Worm (Caenorhabditis elegans) whole organism, young adult: Measurements from ENCODE around the gene cyp-43A1.
A peak's percentile ranks its signal among the peaks of the same experiment; 100 is the strongest.

Experiments
- B0019.2 ChIP-seq: fragments of 200-800 bp; sonication (Bioruptor generic); conservative IDR thresholded peaks from 2 replicates; pipeline ENCODE4 v1.3.6; 2022; ENCODE audit warnings: missing genetic modification reagents, missing genetic modification characterization, missing compliant biosample characterization
- B0336.3 ChIP-seq: fragments of 200-800 bp; sonication (Bioruptor generic); IDR thresholded peaks from 2 replicates; pipeline ENCODE4 v1.3.6; 2022; ENCODE audit warnings: missing genetic modification characterization, missing compliant biosample characterization
- F10E7.11 ChIP-seq: sonication (generic microtip); optimal IDR thresholded peaks from 2 replicates; lab custom pipeline; 2017; ENCODE audit warnings: mild to moderate bottlenecking, missing genetic modification characterization, moderate library complexity, missing compliant biosample characterization
- F55B11.4 ChIP-seq: sonication (generic microtip); optimal IDR thresholded peaks from 2 replicates; lab custom pipeline; 2016; ENCODE audit warnings: missing compliant biosample characterization, missing genetic modification characterization, borderline replicate concordance; ENCODE audit not compliant: insufficient read depth
- F57C9.4 ChIP-seq: sonication (generic microtip); optimal IDR thresholded peaks from 2 replicates; lab custom pipeline; 2017; ENCODE audit warnings: mild to moderate bottlenecking, missing genetic modification characterization, missing compliant biosample characterization
- K11D2.4 ChIP-seq: fragments of 200-800 bp; sonication (Bioruptor generic); IDR thresholded peaks from 2 replicates; pipeline ENCODE4 v1.3.6; 2022; ENCODE audit warnings: missing genetic modification reagents, missing genetic modification characterization, missing compliant biosample characterization
- T26A5.8 ChIP-seq: sonication (generic microtip); optimal IDR thresholded peaks from 2 replicates; lab custom pipeline; 2016; ENCODE audit warnings: missing genetic modification characterization, missing compliant biosample characterization
- Y67H2A.10 ChIP-seq: fragments of 200-800 bp; sonication (Bioruptor generic); conservative IDR thresholded peaks from 2 replicates; pipeline ENCODE4 v1.3.6; 2022; ENCODE audit warnings: missing genetic modification reagents, missing genetic modification characterization, missing compliant biosample characterization
- Y95B8A.8 ChIP-seq: fragments of 200-800 bp; sonication (Bioruptor generic); IDR thresholded peaks from 2 replicates; pipeline ENCODE4 v1.3.6; 2022; ENCODE audit warnings: missing genetic modification reagents, missing genetic modification characterization, missing compliant biosample characterization
- akir-1 ChIP-seq: fragments of 200-800 bp; sonication (Bioruptor generic); optimal IDR thresholded peaks from 2 replicates; lab custom pipeline; 2018; ENCODE audit warnings: mild to moderate bottlenecking, missing genetic modification characterization, moderate library complexity, missing compliant biosample characterization
- ama-1 ChIP-seq, 3 experiments: fragments of 150-350 bp in 1 of 3; sonication (generic microtip) in 2 of 3; optimal IDR thresholded peaks; 2 replicates each; lab custom pipeline; 2014 to 2018; ENCODE audit warnings: missing biosample characterization in 2 of 3, missing genetic modification characterization in 2 of 3, missing genetic modification reagents in 2 of 3
- aptf-2 ChIP-seq: fragments of 200-800 bp; sonication (Bioruptor generic); conservative IDR thresholded peaks from 2 replicates; pipeline ENCODE4 v1.3.6; 2022; ENCODE audit warnings: missing genetic modification reagents, missing genetic modification characterization, missing compliant biosample characterization
- atf-7 ChIP-seq: sonication (generic microtip); optimal IDR thresholded peaks from 2 replicates; lab custom pipeline; 2017; ENCODE audit warnings: mild to moderate bottlenecking, missing genetic modification characterization, missing compliant biosample characterization
- ccch-3 ChIP-seq: fragments of 200-800 bp; sonication (Bioruptor generic); optimal IDR thresholded peaks from 2 replicates; lab custom pipeline; 2018; ENCODE audit warnings: mild to moderate bottlenecking, missing genetic modification characterization, missing compliant biosample characterization
- ceh-100 ChIP-seq: fragments of 200-800 bp; sonication (Bioruptor generic); IDR thresholded peaks from 2 replicates; pipeline ENCODE4 v1.3.6; 2022; ENCODE audit warnings: missing genetic modification reagents, missing genetic modification characterization, missing compliant biosample characterization
- ceh-79 ChIP-seq: sonication (generic microtip); optimal IDR thresholded peaks from 2 replicates; lab custom pipeline; 2017; ENCODE audit warnings: mild to moderate bottlenecking, missing genetic modification characterization, missing compliant biosample characterization
- ceh-91 ChIP-seq: fragments of 200-800 bp; sonication (Bioruptor generic); IDR thresholded peaks from 2 replicates; pipeline ENCODE4 v1.3.6; 2022; ENCODE audit warnings: missing genetic modification reagents, missing genetic modification characterization, missing compliant biosample characterization
- die-1 ChIP-seq: sonication (generic microtip); optimal IDR thresholded peaks from 2 replicates; lab custom pipeline; 2016; ENCODE audit warnings: missing genotype, mild to moderate bottlenecking, missing genetic modification characterization, missing compliant biosample characterization
- dpl-1 ChIP-seq: fragments of 150-350 bp; optimal IDR thresholded peaks from 2 replicates; lab custom pipeline; 2014; ENCODE audit warnings: missing biosample characterization, missing genetic modification reagents, missing genetic modification characterization
- egl-18 ChIP-seq: fragments of 200-800 bp; sonication (Bioruptor generic); IDR thresholded peaks from 2 replicates; pipeline ENCODE4 v1.3.6; 2022; ENCODE audit warnings: missing genetic modification reagents, missing genetic modification characterization, missing compliant biosample characterization
- egrh-3 ChIP-seq: fragments of 200-800 bp; sonication (Bioruptor generic); IDR thresholded peaks from 2 replicates; pipeline ENCODE4 v1.3.6; 2022; ENCODE audit warnings: missing genetic modification reagents, missing genetic modification characterization, missing compliant biosample characterization
- fkh-3 ChIP-seq: sonication (generic microtip); optimal IDR thresholded peaks from 2 replicates; lab custom pipeline; 2016; ENCODE audit warnings: mild to moderate bottlenecking, missing genetic modification characterization, missing compliant biosample characterization
- gei-17 ChIP-seq: fragments of 200-800 bp; sonication (Bioruptor generic); optimal IDR thresholded peaks from 2 replicates; lab custom pipeline; 2018; ENCODE audit warnings: mild to moderate bottlenecking, missing genetic modification characterization, missing compliant biosample characterization
- hmg-1.2 ChIP-seq: fragments of 200-800 bp; sonication (Bioruptor generic); IDR thresholded peaks from 2 replicates; pipeline ENCODE4 v1.3.6; 2022; ENCODE audit warnings: missing genetic modification reagents, missing genetic modification characterization, missing compliant biosample characterization
- hsf-1 ChIP-seq: fragments of 200-800 bp; sonication (Bioruptor generic); IDR thresholded peaks from 2 replicates; pipeline ENCODE4 v1.3.6; 2022; ENCODE audit warnings: missing genetic modification reagents, missing genetic modification characterization, missing compliant biosample characterization
- lag-1 ChIP-seq: fragments of 200-800 bp; sonication (Bioruptor generic); IDR thresholded peaks from 2 replicates; pipeline ENCODE4 v1.3.6; 2022; ENCODE audit warnings: missing genetic modification reagents, missing genetic modification characterization, missing compliant biosample characterization
- lin-35 ChIP-seq, 3 experiments: fragments of 150-350 bp in 2 of 3; sonication (generic microtip) in 1 of 3; optimal IDR thresholded peaks; 2 replicates each; lab custom pipeline; 2014 to 2018; ENCODE audit warnings: missing biosample characterization in 3 of 3, missing genetic modification characterization in 3 of 3, missing genetic modification reagents in 3 of 3
- lin-40 ChIP-seq: sonication (generic microtip); optimal IDR thresholded peaks from 2 replicates; lab custom pipeline; 2016; ENCODE audit warnings: missing genetic modification characterization, mild to moderate bottlenecking, missing compliant biosample characterization, missing genotype, missing genetic modification reagents
- lsl-1 ChIP-seq: fragments of 200-800 bp; sonication (Bioruptor generic); optimal IDR thresholded peaks from 2 replicates; lab custom pipeline; 2018; ENCODE audit warnings: mild to moderate bottlenecking, missing genetic modification characterization, moderate library complexity, missing compliant biosample characterization
- lsy-27 ChIP-seq: sonication (generic microtip); optimal IDR thresholded peaks from 2 replicates; lab custom pipeline; 2017; ENCODE audit warnings: missing genetic modification characterization, mild to moderate bottlenecking, missing compliant biosample characterization, antibody characterized with exemption, missing genotype, borderline replicate concordance; ENCODE audit not compliant: insufficient read depth
- madf-3 ChIP-seq: fragments of 200-800 bp; sonication (Bioruptor generic); IDR thresholded peaks from 2 replicates; pipeline ENCODE4 v1.3.6; 2022; ENCODE audit warnings: missing genetic modification reagents, missing genetic modification characterization, missing compliant biosample characterization
- madf-6 ChIP-seq: fragments of 200-800 bp; sonication (Bioruptor generic); IDR thresholded peaks from 2 replicates; pipeline ENCODE4 v1.3.6; 2022; ENCODE audit warnings: missing genetic modification reagents, missing genetic modification characterization, missing compliant biosample characterization
- mcd-1 ChIP-seq: fragments of 200-800 bp; sonication (Bioruptor generic); IDR thresholded peaks from 2 replicates; pipeline ENCODE4 v1.3.6; 2022; ENCODE audit warnings: missing genetic modification reagents, missing genetic modification characterization, missing compliant biosample characterization
- nfya-1 ChIP-seq: sonication (generic microtip); optimal IDR thresholded peaks from 2 replicates; lab custom pipeline; 2017; ENCODE audit warnings: antibody characterized with exemption, missing compliant biosample characterization, missing genetic modification characterization, borderline replicate concordance; ENCODE audit not compliant: insufficient read depth
- nfya-2 ChIP-seq: fragments of 200-800 bp; sonication (Bioruptor generic); IDR thresholded peaks from 2 replicates; pipeline ENCODE4 v1.3.6; 2022; ENCODE audit warnings: missing genetic modification reagents, missing genetic modification characterization, missing compliant biosample characterization
- nfyb-1 ChIP-seq: fragments of 200-800 bp; sonication (Bioruptor generic); IDR thresholded peaks from 2 replicates; pipeline ENCODE4 v1.3.6; 2022; ENCODE audit warnings: missing genetic modification reagents, missing genetic modification characterization, missing compliant biosample characterization
- nhr-120 ChIP-seq: fragments of 200-800 bp; sonication (Bioruptor generic); IDR thresholded peaks from 2 replicates; pipeline ENCODE4 v1.3.6; 2022; ENCODE audit warnings: missing genetic modification characterization, missing compliant biosample characterization
- nhr-179 ChIP-seq: sonication (generic microtip); optimal IDR thresholded peaks from 2 replicates; lab custom pipeline; 2016; ENCODE audit warnings: mild to moderate bottlenecking, missing genetic modification characterization, missing compliant biosample characterization
- nhr-80 ChIP-seq: sonication (generic microtip); optimal IDR thresholded peaks from 2 replicates; lab custom pipeline; 2016; ENCODE audit warnings: missing genetic modification characterization, missing compliant biosample characterization
- pbrm-1 ChIP-seq: fragments of 200-800 bp; sonication (Bioruptor generic); IDR thresholded peaks from 2 replicates; pipeline ENCODE4 v1.3.6; 2022; ENCODE audit warnings: missing genetic modification reagents, missing genetic modification characterization, missing compliant biosample characterization
- pha-4 ChIP-seq: fragments of 150-350 bp; sonication (generic microtip); optimal IDR thresholded peaks from 2 replicates; lab custom pipeline; 2014; ENCODE audit warnings: missing biosample characterization, missing genetic modification reagents, missing genetic modification characterization
- rcor-1 ChIP-seq: fragments of 200-800 bp; sonication (Bioruptor generic); IDR thresholded peaks from 2 replicates; pipeline ENCODE4 v1.3.6; 2022; ENCODE audit warnings: missing genetic modification reagents, missing genetic modification characterization, missing compliant biosample characterization
- repo-1 ChIP-seq: sonication (generic microtip); optimal IDR thresholded peaks from 2 replicates; lab custom pipeline; 2017; ENCODE audit warnings: mild to moderate bottlenecking, missing genetic modification characterization, missing compliant biosample characterization
- rpc-1 ChIP-seq, 2 experiments: fragments of 150-350 bp in 1 of 2; sonication (generic microtip) in 1 of 2; optimal IDR thresholded peaks; 2 replicates each; lab custom pipeline; 2014 to 2018; ENCODE audit warnings: missing biosample characterization in 1 of 2, missing genetic modification characterization in 1 of 2, missing genetic modification reagents in 1 of 2, missing genotype in 1 of 2
- sdz-38 ChIP-seq: sonication (generic microtip); optimal IDR thresholded peaks from 2 replicates; lab custom pipeline; 2016; ENCODE audit warnings: missing genotype, missing genetic modification characterization, missing compliant biosample characterization
- tbp1 ChIP-seq: fragments of 200-800 bp; sonication (Bioruptor generic); optimal IDR thresholded peaks from 2 replicates; lab custom pipeline; 2018; ENCODE audit warnings: mild to moderate bottlenecking, missing genetic modification characterization, missing compliant biosample characterization
- tlf-1 ChIP-seq: fragments of 200-800 bp; sonication (Bioruptor generic); optimal IDR thresholded peaks from 2 replicates; lab custom pipeline; 2018; ENCODE audit warnings: mild to moderate bottlenecking, missing genetic modification characterization, missing compliant biosample characterization
- zfh-2 ChIP-seq: fragments of 200-800 bp; sonication (Bioruptor generic); conservative IDR thresholded peaks from 2 replicates; pipeline ENCODE4 v1.3.6; 2022; ENCODE audit warnings: missing genetic modification reagents, missing genetic modification characterization, missing compliant biosample characterization

Gene cyp-43A1

DNA sequence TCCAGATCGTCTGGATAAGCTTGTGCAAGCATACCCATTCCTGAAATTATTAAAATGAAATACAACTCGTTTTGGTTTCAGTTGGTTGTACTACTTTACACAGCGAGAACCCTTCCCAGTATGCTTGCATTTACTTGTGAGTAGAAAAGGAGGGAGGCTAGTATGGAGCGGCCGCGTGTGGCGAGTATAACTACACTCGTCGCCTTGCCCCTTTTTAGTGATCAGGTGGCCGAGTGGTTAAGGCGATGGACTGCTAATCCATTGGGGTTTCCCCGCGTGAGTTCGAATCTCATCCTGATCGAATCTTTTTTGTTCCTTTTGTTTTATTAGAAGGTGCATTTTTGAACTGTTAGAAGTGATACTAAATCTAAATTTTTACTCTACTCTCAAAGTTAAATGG is 6.5 kb upstream of the cyp-43A1 start:
- TF ChIP-seq ccch-3 (GFP tag; lab: Kevin White, UChicago) (no peak), gei-17 (GFP tag; lab: Kevin White, UChicago) (peak; percentile 36), lin-35 (GFP tag; optimal IDR thresholded peaks at IDR 0.05; lab: Kevin White, UChicago) (no peak), hsf-1 (GFP tag; lab: Robert Waterston, UW) (0 out of 2 replicates have a peak, but pooled peaks have one; percentile 31), Y95B8A.8 (GFP tag; lab: Robert Waterston, UW) (peak; percentile 48; the same call in 1 of the 2 replicates), mcd-1 (GFP tag; lab: Robert Waterston, UW) (peak; percentile 69), F10E7.11 (peak; percentile 66), die-1 (tag; lab: Kevin White, UChicago) (peak; percentile 93), ceh-79 (no peak), egl-18 (peak; percentile 35; the same call in 1 of the 2 replicates), nhr-179 (tag; lab: Kevin White, UChicago) (no peak), madf-6 (GFP tag; lab: Robert Waterston, UW) (peak; percentile 63), atf-7 (tag; lab: Kevin White, UChicago) (peak; percentile 31), T26A5.8 (tag; lab: Kevin White, UChicago) (peak; percentile 83), K11D2.4 (GFP tag; lab: Robert Waterston, UW) (0 out of 2 replicates have a peak, but pooled peaks have one; percentile 45), lsl-1 (GFP tag; lab: Kevin White, UChicago) (no peak), F55B11.4 (no peak), nhr-80 (tag; lab: Kevin White, UChicago) (no peak), B0336.3 (GFP tag; lab: Robert Waterston, UW) (peak; percentile 64; the same call in 1 of the 2 replicates), F57C9.4 (tag; lab: Kevin White, UChicago) (no peak), dpl-1 (GFP tag; lab: Kevin White, UChicago) (no peak), ceh-100 (GFP tag; lab: Robert Waterston, UW) (no peak; the same call in 1 of the 2 replicates), egrh-3 (GFP tag; lab: Robert Waterston, UW) (0 out of 2 replicates have a peak, but pooled peaks have one; percentile 41), rpc-1 (optimal IDR thresholded peaks at IDR 0.05; lab: Kevin White, UChicago) (peak; percentile 96), rpc-1 (tag; optimal IDR thresholded peaks at IDR 0.05; lab: Kevin White, UChicago) (peak; percentile 93), ceh-91 (GFP tag; lab: Robert Waterston, UW) (no peak), sdz-38 (tag; lab: Kevin White, UChicago) (no peak), tbp1 (GFP tag; lab: Kevin White, UChicago) (peak; percentile 97), B0019.2 (GFP tag; lab: Robert Waterston, UW) (no peak), madf-3 (no peak), repo-1 (tag; lab: Kevin White, UChicago) (peak; percentile 49), tlf-1 (GFP tag; lab: Kevin White, UChicago) (peak; percentile 29), lsy-27 (peak; percentile 51), lin-40 (tag; lab: Kevin White, UChicago) (peak; percentile 61), hmg-1.2 (GFP tag; lab: Robert Waterston, UW) (peak; percentile 89), nfyb-1 (peak; percentile 92; the same call in 1 of the 2 replicates), akir-1 (GFP tag; lab: Kevin White, UChicago) (peak; percentile 59), nfya-1 (tag; lab: Kevin White, UChicago) (no peak), nhr-120 (GFP tag; lab: Robert Waterston, UW) (peak; percentile 89), nfya-2 (no peak), pbrm-1 (GFP tag; lab: Robert Waterston, UW) (peak; percentile 90), aptf-2 (GFP tag; lab: Robert Waterston, UW) (0 out of 2 replicates have a peak, but pooled peaks have one; percentile 20), ama-1 (optimal IDR thresholded peaks at IDR 0.05; lab: Kevin White, UChicago) (no peak), ama-1 (GFP tag; optimal IDR thresholded peaks at IDR 0.05; lab: Kevin White, UChicago) (peak in 1 of 2 experiments; percentile 65), rcor-1 (GFP tag; lab: Robert Waterston, UW) (peak; percentile 84), lag-1 (GFP tag; lab: Robert Waterston, UW) (no peak), Y67H2A.10 (GFP tag; lab: Robert Waterston, UW) (0 out of 2 replicates have a peak, but pooled peaks have one; percentile 24), pha-4 (no peak), zfh-2 (GFP tag; lab: Robert Waterston, UW) (peak; percentile 45), fkh-3 (tag; lab: Kevin White, UChicago) (peak; percentile 26)
